Worm (Caenorhabditis elegans): ENCODE measurements around the gene C25F6.8.

C25F6.8 gene

DNA sequence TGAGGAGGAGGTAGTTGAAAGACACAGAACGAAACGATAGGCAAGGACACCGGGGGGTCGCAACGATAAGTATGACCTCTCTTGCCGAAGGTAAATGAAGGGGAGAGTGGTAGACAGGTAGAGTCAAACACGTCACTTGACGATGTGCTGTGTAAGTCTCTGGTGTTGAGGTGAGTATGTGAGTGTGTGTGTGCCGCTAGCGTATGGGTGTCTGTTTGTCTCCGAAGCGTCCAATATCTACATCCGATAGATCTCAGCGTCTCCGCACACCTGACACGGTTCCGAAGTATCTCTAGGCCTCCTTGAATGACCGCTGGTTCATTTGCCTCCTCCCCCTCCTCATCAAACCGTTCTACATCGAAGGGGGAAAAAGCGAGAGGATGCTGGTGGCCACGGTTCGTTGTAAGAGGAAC lies 27.1 kb downstream of the C25F6.8 start:
- TF ChIP-seq ztf-6 (GFP tag; IDR thresholded peaks at IDR 0.05) (no peak), B0336.3 (GFP tag; IDR thresholded peaks at IDR 0.05) (peak; percentile 41; the same call in 1 of the 2 replicates), nhr-120 (GFP tag; IDR thresholded peaks at IDR 0.05) (no peak), nhr-80 (tag; optimal IDR thresholded peaks at IDR 0.05) (peak; percentile 92), zfh-2 (GFP tag; conservative IDR thresholded peaks at IDR 0.05) (peak; percentile 88), mcd-1 (GFP tag; IDR thresholded peaks at IDR 0.05) (peak; percentile 34; the same call in 1 of the 2 replicates), pbrm-1 (GFP tag; IDR thresholded peaks at IDR 0.05) (0 out of 2 replicates have a peak, but pooled peaks have one; percentile 24), unc-130 (GFP tag; optimal IDR thresholded peaks at IDR 0.05) (no peak), efl-1 (GFP tag; optimal IDR thresholded peaks at IDR 0.05) (no peak), dox-1 (GFP tag; IDR thresholded peaks at IDR 0.05) (peak; percentile 72; the same call in 1 of the 2 replicates), nfyb-1 (GFP tag; IDR thresholded peaks at IDR 0.05) (0 out of 2 replicates have a peak, but pooled peaks have one; percentile 48), unc-62 (GFP tag; optimal IDR thresholded peaks at IDR 0.05) (peak; percentile 17), rcor-1 (GFP tag; IDR thresholded peaks at IDR 0.05) (peak; percentile 41; the same call in 1 of the 2 replicates), atf-7 (tag; optimal IDR thresholded peaks at IDR 0.05) (peak; percentile 34), cebp-1 (GFP tag; IDR thresholded peaks at IDR 0.05) (no peak), cebp-1 (tag; optimal IDR thresholded peaks at IDR 0.05) (peak; percentile 56), repo-1 (tag; optimal IDR thresholded peaks at IDR 0.05) (peak; percentile 18), K12H6.12 (tag; optimal IDR thresholded peaks at IDR 0.05) (peak; percentile 21), tbx-9 (tag; optimal IDR thresholded peaks at IDR 0.05; ENCODE audit: borderline replicate concordance) (no peak), lin-40 (tag; optimal IDR thresholded peaks at IDR 0.05) (peak; percentile 29), ZK185.1 (tag; optimal IDR thresholded peaks at IDR 0.05; ENCODE audit: poor library complexity, severe bottlenecking) (peak; percentile 9), hmg-20 (GFP tag; IDR thresholded peaks at IDR 0.05) (0 out of 2 replicates have a peak, but pooled peaks have one; percentile 26), ceh-79 (tag; optimal IDR thresholded peaks at IDR 0.05) (no peak), hmg-1.2 (GFP tag; IDR thresholded peaks at IDR 0.05) (peak; percentile 38; the same call in 1 of the 2 replicates), ekl-4 (GFP tag; IDR thresholded peaks at IDR 0.05) (peak; percentile 61; the same call in 1 of the 2 replicates), madf-10 (tag; optimal IDR thresholded peaks at IDR 0.05) (peak; percentile 11), ceh-27 (GFP tag; optimal IDR thresholded peaks at IDR 0.05) (peak; percentile 75), pha-4 (tag; optimal IDR thresholded peaks at IDR 0.05) (no peak), snpc-4 (GFP tag; optimal IDR thresholded peaks at IDR 0.05) (no peak), snpc-4 (tag; optimal IDR thresholded peaks at IDR 0.05) (peak in 2 of 4 experiments; percentile 24), nhr-179 (tag; optimal IDR thresholded peaks at IDR 0.05) (no peak), tbp1 (GFP tag; optimal IDR thresholded peaks at IDR 0.05) (peak; percentile 14), ceh-58 (GFP tag; IDR thresholded peaks at IDR 0.05) (no peak), die-1 (tag; optimal IDR thresholded peaks at IDR 0.05) (peak; percentile 4), ets-4 (GFP tag; optimal IDR thresholded peaks at IDR 0.05) (no peak), let-607 (tag; optimal IDR thresholded peaks at IDR 0.05) (peak in 1 of 2 experiments; percentile 18), gei-17 (GFP tag; optimal IDR thresholded peaks at IDR 0.05) (peak; percentile 30), dpff-1 (tag; optimal IDR thresholded peaks at IDR 0.05) (no peak), F23B12.7 (tag; optimal IDR thresholded peaks at IDR 0.05; ENCODE audit: insufficient read depth) (no peak), akir-1 (GFP tag; optimal IDR thresholded peaks at IDR 0.05) (peak; percentile 50)

DNA sequence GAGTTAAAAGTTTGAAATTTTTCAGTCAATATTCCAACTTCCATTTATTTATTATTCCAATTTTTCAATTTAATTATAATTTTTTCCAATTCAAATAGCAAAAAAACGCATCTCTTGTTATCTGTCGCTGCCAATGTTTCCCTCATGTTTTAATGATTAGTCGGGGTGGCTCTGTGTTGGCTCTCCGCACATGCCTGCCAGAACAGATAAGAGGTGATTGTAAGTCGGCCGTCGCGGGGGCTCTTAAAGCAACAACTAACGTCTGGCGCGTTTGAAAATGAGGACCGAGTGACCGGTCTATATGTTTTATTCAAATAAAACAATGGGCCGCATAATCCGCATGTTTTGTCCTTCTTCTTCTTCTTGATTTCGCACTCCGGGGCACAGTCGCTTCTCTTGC lies 28.3 kb downstream of the C25F6.8 start:
- TF ChIP-seq madf-3 (GFP tag; IDR thresholded peaks at IDR 0.05) (no peak), dox-1 (GFP tag; IDR thresholded peaks at IDR 0.05) (0 out of 2 replicates have a peak, but pooled peaks have one; percentile 18), lsy-27 (tag; optimal IDR thresholded peaks at IDR 0.05; ENCODE audit: borderline replicate concordance, insufficient read depth) (no peak), lin-35 (GFP tag; optimal IDR thresholded peaks at IDR 0.05) (no peak), lir-1 (GFP tag; conservative IDR thresholded peaks at IDR 0.05) (no peak), nhr-179 (tag; optimal IDR thresholded peaks at IDR 0.05) (no peak), ztf-22 (GFP tag; optimal IDR thresholded peaks at IDR 0.05) (no peak), ztf-26 (tag; optimal IDR thresholded peaks at IDR 0.05) (no peak), F23B12.7 (tag; optimal IDR thresholded peaks at IDR 0.05; ENCODE audit: insufficient read depth) (no peak), let-526 (GFP tag; IDR thresholded peaks at IDR 0.05) (0 out of 2 replicates have a peak, but pooled peaks have one; percentile 11), dpl-1 (GFP tag; optimal IDR thresholded peaks at IDR 0.05) (no peak), F39B2.1 (GFP tag; IDR thresholded peaks at IDR 0.05) (no peak), somi-1 (GFP tag; optimal IDR thresholded peaks at IDR 0.05) (no peak)

Measured in whole organism, young adult.